Comparison of ENCODE assay signal across 1 fruit fly cellular context in the genomic region with DNA sequence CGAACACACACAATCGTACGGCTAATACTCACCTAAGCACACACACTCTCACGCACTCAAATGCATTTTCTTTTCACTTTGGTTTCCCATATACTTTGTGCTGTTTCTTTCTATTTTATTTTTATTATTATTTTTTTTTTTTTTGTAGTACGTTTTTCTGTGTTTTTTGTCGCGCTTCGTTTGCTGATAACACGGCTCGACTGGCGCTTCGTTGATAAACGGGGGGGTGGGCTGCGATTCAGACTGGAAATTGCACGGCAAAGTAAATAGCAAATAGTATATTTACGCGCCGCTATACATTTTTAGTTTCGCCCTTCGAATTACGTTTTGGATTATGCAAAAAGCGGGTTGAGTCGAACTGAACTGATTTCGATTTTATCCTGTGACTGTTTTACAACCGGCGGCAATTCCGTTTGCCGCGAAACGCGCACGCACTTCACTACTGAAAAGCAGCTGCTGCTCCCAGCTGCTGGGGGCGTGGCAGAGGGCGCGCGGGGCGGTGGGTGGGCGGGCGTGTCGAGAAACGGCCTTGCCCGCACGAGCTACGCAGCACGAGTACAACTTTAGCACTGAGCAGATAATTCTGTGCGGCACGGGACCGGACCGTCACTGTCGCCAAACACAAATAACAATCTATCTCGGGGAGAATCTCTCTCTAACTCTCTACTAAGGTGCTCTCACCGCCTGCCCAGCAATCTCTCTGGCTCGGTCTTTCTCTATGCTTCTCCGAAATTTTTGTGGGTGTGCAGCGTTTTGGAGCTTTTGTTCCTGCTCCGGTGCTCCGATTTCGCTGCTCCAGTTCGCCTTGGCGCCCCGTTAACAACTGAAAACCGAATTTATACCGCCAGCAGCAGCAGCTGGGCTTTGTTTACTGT.
TF ChIP-seq lines count a peak whose summit lies in the region.

Gene Pde6 (minus strand): TSS at position 825 of the 875 bp plus-strand sequence.

TF ChIP-seq in whole organism, embryonic, 481 proteins besides CTCF, POLR2A, EP300 and RAD21 (continued from another document):
- no peak for TF ChIP-seq CG8944 (GFP tag; optimal IDR thresholded peaks at IDR 0.05; lab: Kevin White, UChicago)
- TF ChIP-seq Deaf1 (tag; optimal IDR thresholded peaks at IDR 0.05; lab: Kevin White, UChicago) = peak; percentile 14
- TF ChIP-seq CG17612 (GFP tag; IDR thresholded peaks at IDR 0.05; lab: Robert Waterston, UW) = 0 out of 2 replicates have a peak, but pooled peaks have one; percentile 14
- peak; percentile 21; the same call in 1 of the 3 replicates for TF ChIP-seq CG34422 (GFP tag; IDR thresholded peaks at IDR 0.05; lab: Robert Waterston, UW)
- no peak for TF ChIP-seq eyg (GFP tag; optimal IDR thresholded peaks at IDR 0.05; lab: Kevin White, UChicago)
- no peak for TF ChIP-seq CG1233 (GFP tag; optimal IDR thresholded peaks at IDR 0.05; lab: Kevin White, UChicago)
- TF ChIP-seq Ets65A (GFP tag; lab: Kevin White, UChicago) = no peak
- TF ChIP-seq rib (GFP tag; IDR thresholded peaks at IDR 0.05; lab: Robert Waterston, UW) = peak; percentile 70; the same call in 1 of the 2 replicates
- TF ChIP-seq cg (GFP tag; optimal IDR thresholded peaks at IDR 0.05; lab: Kevin White, UChicago) = no peak
- peak; percentile 20; the same call in 1 of the 3 replicates for TF ChIP-seq CG34224 (GFP tag; IDR thresholded peaks at IDR 0.05; lab: Robert Waterston, UW; ENCODE audit: partially characterized antibody)
- no peak for TF ChIP-seq prd (optimal IDR thresholded peaks at IDR 0.05; lab: Kevin White, UChicago)
- TF ChIP-seq prd (GFP tag; IDR thresholded peaks at IDR 0.05; lab: Robert Waterston, UW) = no peak
- TF ChIP-seq Max (GFP tag; optimal IDR thresholded peaks at IDR 0.05; lab: Kevin White, UChicago) = no peak
- no peak for TF ChIP-seq Dfd (GFP tag; optimal IDR thresholded peaks at IDR 0.05; lab: Kevin White, UChicago)
- no peak for TF ChIP-seq Fer2 (tag; optimal IDR thresholded peaks at IDR 0.05; lab: Kevin White, UChicago)
- TF ChIP-seq CG12071 (GFP tag; optimal IDR thresholded peaks at IDR 0.05; lab: Kevin White, UChicago) = peak; percentile 3
- TF ChIP-seq CG17802 (tag; optimal IDR thresholded peaks at IDR 0.05; lab: Kevin White, UChicago) = no peak
- TF ChIP-seq CG8290 (GFP tag; optimal IDR thresholded peaks at IDR 0.05; lab: Kevin White, UChicago) = no peak
- TF ChIP-seq CG8290 (tag; optimal IDR thresholded peaks at IDR 0.05; lab: Kevin White, UChicago) = peak in 1 of 2 experiments; percentile 61
- 0 out of 2 replicates have a peak, but pooled peaks have one; percentile 30 for TF ChIP-seq tna (GFP tag; IDR thresholded peaks at IDR 0.05; lab: Robert Waterston, UW; ENCODE audit: partially characterized antibody)
- no peak for TF ChIP-seq kni (GFP tag; optimal IDR thresholded peaks at IDR 0.05; lab: Kevin White, UChicago)
- no peak for TF ChIP-seq CG11696 (GFP tag; IDR thresholded peaks at IDR 0.05; lab: Robert Waterston, UW)
- TF ChIP-seq CG12769 (tag; optimal IDR thresholded peaks at IDR 0.05; lab: Kevin White, UChicago) = peak; percentile 53
- no peak for TF ChIP-seq CG2116 (GFP tag; optimal IDR thresholded peaks at IDR 0.05; lab: Kevin White, UChicago)
- TF ChIP-seq klu (GFP tag; IDR thresholded peaks at IDR 0.05; lab: Robert Waterston, UW) = no peak
- TF ChIP-seq fd102C (GFP tag; optimal IDR thresholded peaks at IDR 0.05; lab: Kevin White, UChicago) = no peak
- TF ChIP-seq Ravus (GFP tag; IDR thresholded peaks at IDR 0.05; lab: Robert Waterston, UW) = peak; percentile 54
- no peak for TF ChIP-seq phol (tag; optimal IDR thresholded peaks at IDR 0.05; lab: Kevin White, UChicago)
- TF ChIP-seq CG3995 (GFP tag; optimal IDR thresholded peaks at IDR 0.05; lab: Kevin White, UChicago) = no peak
- TF ChIP-seq BEAF-32 (GFP tag; optimal IDR thresholded peaks at IDR 0.05; lab: Kevin White, UChicago) = no peak
- no peak for TF ChIP-seq CG13424 (tag; optimal IDR thresholded peaks at IDR 0.05; lab: Kevin White, UChicago)
- TF ChIP-seq dan (GFP tag; IDR thresholded peaks at IDR 0.05; lab: Robert Waterston, UW) = no peak
- no peak for TF ChIP-seq CG30403 (GFP tag; optimal IDR thresholded peaks at IDR 0.05; lab: Kevin White, UChicago)
- TF ChIP-seq wek (GFP tag; optimal IDR thresholded peaks at IDR 0.05; lab: Kevin White, UChicago) = no peak
- TF ChIP-seq chinmo (GFP tag; IDR thresholded peaks at IDR 0.05; lab: Robert Waterston, UW; ENCODE audit: partially characterized antibody) = peak; percentile 73; the same call in 2 of the 4 replicates
- no peak for TF ChIP-seq Dref (GFP tag; IDR thresholded peaks at IDR 0.05; lab: Robert Waterston, UW)
- TF ChIP-seq CG10267 (tag; optimal IDR thresholded peaks at IDR 0.05; lab: Kevin White, UChicago) = no peak
- TF ChIP-seq lab (GFP tag; optimal IDR thresholded peaks at IDR 0.05; lab: Kevin White, UChicago) = no peak
- no peak for TF ChIP-seq lilli (GFP tag; optimal IDR thresholded peaks at IDR 0.05; lab: Kevin White, UChicago)
- TF ChIP-seq CG15073 (GFP tag; optimal IDR thresholded peaks at IDR 0.05; lab: Kevin White, UChicago) = peak; percentile 32
- TF ChIP-seq CG42726 (GFP tag; IDR thresholded peaks at IDR 0.05; lab: Robert Waterston, UW; ENCODE audit: partially characterized antibody) = peak; percentile 59
- TF ChIP-seq aop (GFP tag; IDR thresholded peaks at IDR 0.05; lab: Robert Waterston, UW) = no peak
- no peak for TF ChIP-seq lov (optimal IDR thresholded peaks at IDR 0.05; lab: Kevin White, UChicago)
- TF ChIP-seq lov (GFP tag; IDR thresholded peaks at IDR 0.05; lab: Robert Waterston, UW) = no peak
- TF ChIP-seq Nf-YB (GFP tag; optimal IDR thresholded peaks at IDR 0.05; lab: Kevin White, UChicago) = no peak
- TF ChIP-seq E2f1 (GFP tag; IDR thresholded peaks at IDR 0.05; lab: Robert Waterston, UW) = peak; percentile 46; the same call in 1 of the 2 replicates
- no peak for TF ChIP-seq CG1792 (GFP tag; optimal IDR thresholded peaks at IDR 0.05; lab: Kevin White, UChicago)
- no peak for TF ChIP-seq luna (GFP tag; optimal IDR thresholded peaks at IDR 0.05; lab: Kevin White, UChicago)
- TF ChIP-seq sd (tag; optimal IDR thresholded peaks at IDR 0.05; lab: Kevin White, UChicago) = no peak
- no peak for TF ChIP-seq caup (GFP tag; optimal IDR thresholded peaks at IDR 0.05; lab: Kevin White, UChicago; ENCODE audit: severe bottlenecking)
- TF ChIP-seq ro (GFP tag; IDR thresholded peaks at IDR 0.05; lab: Robert Waterston, UW) = no peak
- 0 out of 3 replicates have a peak, but pooled peaks have one; percentile 8 for TF ChIP-seq Dbx (GFP tag; IDR thresholded peaks at IDR 0.05; lab: Robert Waterston, UW)
- TF ChIP-seq NFAT (GFP tag; IDR thresholded peaks at IDR 0.05; lab: Robert Waterston, UW) = 0 out of 2 replicates have a peak, but pooled peaks have one; percentile 19
- TF ChIP-seq pita (GFP tag; optimal IDR thresholded peaks at IDR 0.05; lab: Kevin White, UChicago) = no peak
- no peak for TF ChIP-seq CG18764 (GFP tag; optimal IDR thresholded peaks at IDR 0.05; lab: Kevin White, UChicago)
- TF ChIP-seq CG16863 (GFP tag; optimal IDR thresholded peaks at IDR 0.05; lab: Kevin White, UChicago) = no peak
- TF ChIP-seq Myb (GFP tag; optimal IDR thresholded peaks at IDR 0.05; lab: Kevin White, UChicago) = no peak
- no peak for TF ChIP-seq cad (GFP tag; optimal IDR thresholded peaks at IDR 0.05; lab: Kevin White, UChicago)
- TF ChIP-seq croc (GFP tag; conservative IDR thresholded peaks at IDR 0.05; lab: Robert Waterston, UW) = no peak
- TF ChIP-seq TFAM (GFP tag; optimal IDR thresholded peaks at IDR 0.05; lab: Kevin White, UChicago) = no peak
- no peak for TF ChIP-seq Taf1 (GFP tag; IDR thresholded peaks at IDR 0.05; lab: Robert Waterston, UW)
- peak; percentile 16; the same call in 1 of the 2 replicates for TF ChIP-seq Adf1 (GFP tag; IDR thresholded peaks at IDR 0.05; lab: Robert Waterston, UW)
- TF ChIP-seq CG10565 (GFP tag; optimal IDR thresholded peaks at IDR 0.05; lab: Kevin White, UChicago) = no peak
- TF ChIP-seq CG6683 (GFP tag; optimal IDR thresholded peaks at IDR 0.05; lab: Kevin White, UChicago) = no peak
- TF ChIP-seq CG9932 (GFP tag; IDR thresholded peaks at IDR 0.05; lab: Robert Waterston, UW) = no peak
- TF ChIP-seq vnd (GFP tag; IDR thresholded peaks at IDR 0.05; lab: Robert Waterston, UW; ENCODE audit: partially characterized antibody) = no peak
- TF ChIP-seq bsh (GFP tag; optimal IDR thresholded peaks at IDR 0.05; lab: Kevin White, UChicago) = peak in 1 of 2 experiments; percentile 78
- peak; percentile 79; the same call in 1 of the 2 replicates for TF ChIP-seq CG16779 (GFP tag; IDR thresholded peaks at IDR 0.05; lab: Robert Waterston, UW)
- TF ChIP-seq ci (GFP tag; IDR thresholded peaks at IDR 0.05; lab: Robert Waterston, UW) = peak; percentile 64; the same call in 2 of the 3 replicates
- TF ChIP-seq CG15479 (GFP tag; optimal IDR thresholded peaks at IDR 0.05; lab: Kevin White, UChicago) = no peak
- no peak for TF ChIP-seq Chrac-16 (GFP tag; optimal IDR thresholded peaks at IDR 0.05; lab: Kevin White, UChicago)
- no peak for TF ChIP-seq salm (tag; optimal IDR thresholded peaks at IDR 0.05; lab: Kevin White, UChicago)
- no peak for TF ChIP-seq Ets97D (GFP tag; optimal IDR thresholded peaks at IDR 0.05; lab: Kevin White, UChicago)
- no peak for TF ChIP-seq MESR4 (GFP tag; optimal IDR thresholded peaks at IDR 0.05; lab: Kevin White, UChicago)
- no peak for TF ChIP-seq Mrtf (GFP tag; IDR thresholded peaks at IDR 0.05; lab: Robert Waterston, UW)
- TF ChIP-seq CG6175 (GFP tag; IDR thresholded peaks at IDR 0.05; lab: Robert Waterston, UW) = no peak
- TF ChIP-seq seq (GFP tag; IDR thresholded peaks at IDR 0.05; lab: Robert Waterston, UW) = no peak
- no peak for TF ChIP-seq az2 (GFP tag; optimal IDR thresholded peaks at IDR 0.05; lab: Kevin White, UChicago)
- peak; percentile 16 for TF ChIP-seq yki (optimal IDR thresholded peaks at IDR 0.05; lab: Kevin White, UChicago)
- TF ChIP-seq Doc2 (GFP tag; IDR thresholded peaks at IDR 0.05; lab: Robert Waterston, UW) = no peak
- no peak for TF ChIP-seq NC2β (GFP tag; optimal IDR thresholded peaks at IDR 0.05; lab: Kevin White, UChicago)
- no peak for TF ChIP-seq CG1602 (GFP tag; optimal IDR thresholded peaks at IDR 0.05; lab: Kevin White, UChicago)
- no peak for TF ChIP-seq MTF-1 (GFP tag; optimal IDR thresholded peaks at IDR 0.05; lab: Kevin White, UChicago; ENCODE audit: borderline replicate concordance)
- peak; percentile 33 for TF ChIP-seq HLHmδ (GFP tag; optimal IDR thresholded peaks at IDR 0.05; lab: Kevin White, UChicago)
- 0 out of 2 replicates have a peak, but pooled peaks have one; percentile 16 for TF ChIP-seq CG14441 (GFP tag; IDR thresholded peaks at IDR 0.05; lab: Robert Waterston, UW)
- TF ChIP-seq hb (GFP tag; IDR thresholded peaks at IDR 0.05; lab: Robert Waterston, UW; ENCODE audit: partially characterized antibody) = 0 out of 3 replicates have a peak, but pooled peaks have one; percentile 9
- no peak for TF ChIP-seq CG30431 (GFP tag; optimal IDR thresholded peaks at IDR 0.05; lab: Kevin White, UChicago)
- no peak for TF ChIP-seq cato (GFP tag; optimal IDR thresholded peaks at IDR 0.05; lab: Kevin White, UChicago; ENCODE audit: borderline replicate concordance)
- no peak for TF ChIP-seq nerfin-1 (tag; optimal IDR thresholded peaks at IDR 0.05; lab: Kevin White, UChicago)
- TF ChIP-seq CG6854 (GFP tag; optimal IDR thresholded peaks at IDR 0.05; lab: Kevin White, UChicago) = no peak
- TF ChIP-seq cwo (GFP tag; optimal IDR thresholded peaks at IDR 0.05; lab: Kevin White, UChicago) = peak; percentile 99
- no peak for TF ChIP-seq CG2120 (GFP tag; optimal IDR thresholded peaks at IDR 0.05; lab: Kevin White, UChicago)
- TF ChIP-seq hkb (optimal IDR thresholded peaks at IDR 0.05; lab: Kevin White, UChicago) = no peak
- TF ChIP-seq hkb (GFP tag; IDR thresholded peaks at IDR 0.05; lab: Robert Waterston, UW) = no peak
- no peak for TF ChIP-seq CG18262 (tag; optimal IDR thresholded peaks at IDR 0.05; lab: Kevin White, UChicago)
- TF ChIP-seq crp (GFP tag; optimal IDR thresholded peaks at IDR 0.05; lab: Kevin White, UChicago) = peak in 1 of 2 experiments; percentile 26
- no peak for TF ChIP-seq Atf-2 (GFP tag; optimal IDR thresholded peaks at IDR 0.05; lab: Kevin White, UChicago)
- TF ChIP-seq Poxn (GFP tag; IDR thresholded peaks at IDR 0.05; lab: Robert Waterston, UW) = no peak
- TF ChIP-seq nerfin-2 (GFP tag; IDR thresholded peaks at IDR 0.05; lab: Robert Waterston, UW; ENCODE audit: partially characterized antibody) = no peak
- TF ChIP-seq CG2199 (GFP tag; IDR thresholded peaks at IDR 0.05; lab: Robert Waterston, UW) = peak; percentile 43; the same call in 1 of the 3 replicates
- TF ChIP-seq HLH54F (GFP tag; optimal IDR thresholded peaks at IDR 0.05; lab: Kevin White, UChicago) = no peak
- 0 out of 3 replicates have a peak, but pooled peaks have one; percentile 35 for TF ChIP-seq Optix (GFP tag; IDR thresholded peaks at IDR 0.05; lab: Robert Waterston, UW)
- TF ChIP-seq CG3065 (GFP tag; optimal IDR thresholded peaks at IDR 0.05; lab: Kevin White, UChicago) = peak; percentile 86
- TF ChIP-seq Bgb (GFP tag; IDR thresholded peaks at IDR 0.05; lab: Robert Waterston, UW; ENCODE audit: partially characterized antibody) = peak; percentile 66; the same call in 1 of the 2 replicates
- TF ChIP-seq dm (GFP tag; optimal IDR thresholded peaks at IDR 0.05; lab: Kevin White, UChicago) = no peak
- TF ChIP-seq ERR (GFP tag; optimal IDR thresholded peaks at IDR 0.05; lab: Kevin White, UChicago) = no peak
